Worm (Caenorhabditis elegans): ENCODE results near the gene ttr-48.
A peak's percentile ranks its signal among the peaks of the same experiment; 100 is the strongest.

Gene ttr-48

ce11 chrX:3829605-3830004 lies 12.6 kb downstream of the ttr-48 start:
- TF ChIP-seq tbp1 (GFP tag; optimal IDR thresholded peaks at IDR 0.05) (peak; percentile 10), ZK185.1 (tag; optimal IDR thresholded peaks at IDR 0.05; ENCODE audit: poor library complexity, severe bottlenecking) (no peak), ets-4 (GFP tag; optimal IDR thresholded peaks at IDR 0.05) (peak; percentile 9), let-526 (GFP tag; IDR thresholded peaks at IDR 0.05) (no peak), dox-1 (GFP tag; IDR thresholded peaks at IDR 0.05) (0 out of 2 replicates have a peak, but pooled peaks have one; percentile 16), ceh-58 (GFP tag; IDR thresholded peaks at IDR 0.05) (no peak), lin-40 (tag; optimal IDR thresholded peaks at IDR 0.05) (peak; percentile 7), let-607 (tag; optimal IDR thresholded peaks at IDR 0.05) (peak in 1 of 2 experiments; percentile 55), cebp-1 (GFP tag; IDR thresholded peaks at IDR 0.05) (no peak), cebp-1 (tag; optimal IDR thresholded peaks at IDR 0.05) (peak; percentile 20), pha-4 (tag; optimal IDR thresholded peaks at IDR 0.05) (peak; percentile 34), nhr-80 (tag; optimal IDR thresholded peaks at IDR 0.05) (peak; percentile 90), rcor-1 (GFP tag; IDR thresholded peaks at IDR 0.05) (no peak), lag-1 (GFP tag; IDR thresholded peaks at IDR 0.05) (no peak)

DNA sequence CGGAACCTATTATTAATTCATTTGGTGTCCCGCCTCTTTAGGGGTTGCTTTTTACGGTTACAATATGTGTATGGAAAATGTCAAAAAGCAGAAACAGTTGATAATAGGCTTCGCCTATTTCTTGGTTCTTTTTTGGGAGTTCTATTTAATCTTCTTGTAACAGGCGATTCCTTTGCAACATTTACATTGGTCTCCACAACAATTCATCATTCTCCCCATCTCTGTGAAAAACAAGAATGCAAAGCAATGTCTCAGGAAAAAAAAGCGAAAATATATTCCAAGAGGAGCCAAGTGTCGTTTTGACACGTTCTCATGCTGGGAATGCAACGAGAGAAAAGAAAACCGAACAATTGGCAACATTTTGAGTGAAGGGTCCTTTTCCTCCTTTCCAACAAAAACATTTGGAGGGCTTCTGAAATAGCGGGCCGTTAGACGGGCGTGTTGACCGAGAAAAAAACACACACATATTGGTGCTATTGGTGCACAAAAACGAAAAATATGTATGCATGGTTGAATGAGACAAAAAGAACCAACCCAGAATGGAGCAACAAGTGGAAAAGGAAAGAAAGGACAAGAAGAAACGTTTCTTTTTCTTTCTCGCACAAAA lies 13.5 kb downstream of the ttr-48 start:
- TF ChIP-seq Y56A3A.18 (GFP tag; IDR thresholded peaks at IDR 0.05), result no peak

- TF ChIP-seq hlh-12 (tag; optimal IDR thresholded peaks at IDR 0.05), result no peak
- no peak for TF ChIP-seq die-1 (tag; optimal IDR thresholded peaks at IDR 0.05)
- no peak for TF ChIP-seq ceh-91 (GFP tag; IDR thresholded peaks at IDR 0.05)
- TF ChIP-seq sptf-2 (GFP tag; optimal IDR thresholded peaks at IDR 0.05), result no peak
- no peak for TF ChIP-seq him-1 (tag; optimal IDR thresholded peaks at IDR 0.05)
- TF ChIP-seq rpc-1 (optimal IDR thresholded peaks at IDR 0.05), result no peak
- no peak for TF ChIP-seq rpc-1 (tag; optimal IDR thresholded peaks at IDR 0.05)
- TF ChIP-seq Y53G8AR.9 (GFP tag; conservative IDR thresholded peaks at IDR 0.05), result no peak
- TF ChIP-seq atf-7 (tag; optimal IDR thresholded peaks at IDR 0.05), result no peak
- no peak for TF ChIP-seq F57C9.4 (tag; optimal IDR thresholded peaks at IDR 0.05)
- TF ChIP-seq B0261.1 (tag; optimal IDR thresholded peaks at IDR 0.05), result no peak
- no peak for TF ChIP-seq egl-44 (GFP tag; IDR thresholded peaks at IDR 0.05)
- TF ChIP-seq chd-7 (tag; optimal IDR thresholded peaks at IDR 0.05), result no peak
- no peak for TF ChIP-seq B0019.2 (GFP tag; conservative IDR thresholded peaks at IDR 0.05)
- TF ChIP-seq madf-8 (GFP tag; conservative IDR thresholded peaks at IDR 0.05), result no peak
- no peak for TF ChIP-seq tbx-9 (tag; optimal IDR thresholded peaks at IDR 0.05; ENCODE audit: borderline replicate concordance)
- TF ChIP-seq nfyb-1 (GFP tag; IDR thresholded peaks at IDR 0.05), result no peak
- TF ChIP-seq aptf-2 (GFP tag; conservative IDR thresholded peaks at IDR 0.05), result no peak
These were observed 14.9 kb downstream of the ttr-48 start for ce11 chrX:3827311-3827710.

ce11 chrX:3826863-3827262 lies 15.4 kb downstream of the ttr-48 start, which contains the start of gene fkh-9:
TSS of gene fkh-9 (minus strand) at chrX:3826963.
- TF ChIP-seq ceh-100 (GFP tag; IDR thresholded peaks at IDR 0.05), result no peak
- no peak for TF ChIP-seq hrde-1 (tag; optimal IDR thresholded peaks at IDR 0.05; ENCODE audit: borderline replicate concordance)
- no peak for TF ChIP-seq mcd-1 (GFP tag; IDR thresholded peaks at IDR 0.05)
- no peak for TF ChIP-seq sea-2 (GFP tag; IDR thresholded peaks at IDR 0.05)
- TF ChIP-seq F52B5.7 (tag; optimal IDR thresholded peaks at IDR 0.05), result no peak
- no peak for TF ChIP-seq bed-2 (GFP tag; IDR thresholded peaks at IDR 0.05)
- TF ChIP-seq F33H1.4 (GFP tag; IDR thresholded peaks at IDR 0.05), result no peak
- TF ChIP-seq ceh-40 (GFP tag; IDR thresholded peaks at IDR 0.05), result no peak
- no peak for TF ChIP-seq attf-3 (GFP tag; conservative IDR thresholded peaks at IDR 0.05)
